Fruit fly (Drosophila melanogaster) S2 (cell line): ENCODE data around the gene CG7530.

ENCODE experiments used
- CG8478 ChIP-seq: fragments of >200 bp; optimal IDR thresholded peaks from 2 replicates; lab custom pipeline; 2018
- CTCF ChIP-seq, 2 experiments: fragments of >200 bp; optimal IDR thresholded peaks; 2 replicates each; lab custom pipeline; 2018

dm6 chr3R:14677814-14678213 lies 53.5 kb downstream of the CG7530 start:
- TF ChIP-seq CTCF (optimal IDR thresholded peaks at IDR 0.05; lab: Kevin White, UChicago) (no peak), CG8478 (lab: Kevin White, UChicago) (no peak)
